Fruit fly (Drosophila melanogaster) whole organism, embryonic: ENCODE results near the gene CG12477.

Experiments used
- Atf-2 ChIP-seq: fragments of 200-800 bp; sonication (Bioruptor generic); optimal IDR thresholded peaks from 2 replicates; lab custom pipeline; 2016; ENCODE audit warnings: missing biosample characterization, missing genetic modification characterization
- BEAF-32 ChIP-seq: fragments of 200-800 bp; sonication (Bioruptor generic); optimal IDR thresholded peaks from 3 replicates; lab custom pipeline; 2017; ENCODE audit warnings: missing biosample characterization, missing genetic modification characterization, mild to moderate bottlenecking, moderate library complexity, missing genetic modification reagents
- Bgb ChIP-seq: fragments of 200-800 bp; sonication (Bioruptor generic); IDR thresholded peaks from 2 replicates; pipeline ENCODE4 v1.3.6; 2022; ENCODE audit warnings: missing biosample characterization, missing genetic modification characterization; ENCODE audit not compliant: partially characterized antibody
- CG11696 ChIP-seq: fragments of 200-800 bp; sonication (Bioruptor generic); IDR thresholded peaks from 2 replicates; pipeline ENCODE4 v1.3.6; 2022; ENCODE audit warnings: missing biosample characterization, missing genetic modification characterization
- CG1233 ChIP-seq: fragments of 200-800 bp; sonication (Bioruptor generic); optimal IDR thresholded peaks from 4 replicates; lab custom pipeline; 2018; ENCODE audit warnings: missing biosample characterization, mild to moderate bottlenecking, missing genetic modification characterization
- CG13296 ChIP-seq: fragments of 200-800 bp; sonication (Bioruptor generic); optimal IDR thresholded peaks from 3 replicates; lab custom pipeline; 2018; ENCODE audit warnings: missing biosample characterization, mild to moderate bottlenecking, missing genetic modification characterization
- CG13424 ChIP-seq: fragments of 200-800 bp; sonication (Bioruptor generic); optimal IDR thresholded peaks from 2 replicates; lab custom pipeline; 2019; ENCODE audit warnings: missing biosample characterization, mild to moderate bottlenecking, missing genetic modification characterization, moderate library complexity
- CG2712 ChIP-seq: fragments of 200-800 bp; optimal IDR thresholded peaks from 3 replicates; lab custom pipeline; 2019; ENCODE audit warnings: missing biosample characterization, mild to moderate bottlenecking, missing genetic modification characterization, moderate library complexity
- CG31224 ChIP-seq: fragments of 200-800 bp; sonication (Bioruptor generic); IDR thresholded peaks from 2 replicates; pipeline ENCODE4 v1.3.6; 2022; ENCODE audit warnings: missing biosample characterization, missing genetic modification characterization
- CG32767 ChIP-seq: fragments of 200-800 bp; sonication (Bioruptor generic); IDR thresholded peaks from 2 replicates; pipeline ENCODE4 v1.3.6; 2022; ENCODE audit warnings: missing biosample characterization, missing genetic modification characterization
- CG3847 ChIP-seq: fragments of 200-800 bp; sonication (Bioruptor generic); IDR thresholded peaks from 2 replicates; pipeline ENCODE4 v1.3.6; 2022; ENCODE audit warnings: missing biosample characterization, missing genetic modification characterization
- CG4730 ChIP-seq: fragments of 200-800 bp; sonication (Bioruptor generic); IDR thresholded peaks from 2 replicates; pipeline ENCODE4 v1.3.6; 2022; ENCODE audit warnings: missing biosample characterization, missing genetic modification characterization
- CG4854 ChIP-seq: fragments of 200-800 bp; sonication (Bioruptor generic); optimal IDR thresholded peaks from 2 replicates; lab custom pipeline; 2016; ENCODE audit warnings: missing biosample characterization, missing genetic modification characterization, inconsistent platforms
- CG6254 ChIP-seq: fragments of 200-800 bp; sonication (Bioruptor generic); optimal IDR thresholded peaks from 3 replicates; lab custom pipeline; 2017; ENCODE audit warnings: mild to moderate bottlenecking, missing biosample characterization, missing genetic modification reagents, missing genetic modification characterization
- CG6683 ChIP-seq: fragments of 200-800 bp; sonication (Bioruptor generic); optimal IDR thresholded peaks from 2 replicates; lab custom pipeline; 2017; ENCODE audit warnings: missing biosample characterization, mild to moderate bottlenecking, missing genetic modification characterization, missing genetic modification reagents
- CG6854 ChIP-seq: fragments of 200-800 bp; sonication (Bioruptor generic); optimal IDR thresholded peaks from 3 replicates; lab custom pipeline; 2017; ENCODE audit warnings: missing biosample characterization, mild to moderate bottlenecking, missing genetic modification characterization
- CG7839 ChIP-seq: fragments of 200-800 bp; sonication (Bioruptor generic); optimal IDR thresholded peaks from 3 replicates; lab custom pipeline; 2018; ENCODE audit warnings: missing biosample characterization, mild to moderate bottlenecking, missing genetic modification characterization, moderate library complexity
- CG8944 ChIP-seq: fragments of 200-800 bp; sonication (Bioruptor generic); optimal IDR thresholded peaks from 3 replicates; lab custom pipeline; 2016; ENCODE audit warnings: missing biosample characterization, missing genetic modification characterization
- Chrac-16 ChIP-seq: fragments of 200-800 bp; sonication (Bioruptor generic); optimal IDR thresholded peaks from 3 replicates; lab custom pipeline; 2016; ENCODE audit warnings: missing biosample characterization, missing genetic modification characterization
- D19A ChIP-seq: fragments of 200-800 bp; optimal IDR thresholded peaks from 3 replicates; lab custom pipeline; 2019; ENCODE audit warnings: missing biosample characterization, mild to moderate bottlenecking, missing genetic modification characterization, moderate library complexity
- Dad ChIP-seq: fragments of 200-800 bp; sonication (Bioruptor generic); optimal IDR thresholded peaks from 3 replicates; lab custom pipeline; 2016; ENCODE audit warnings: missing biosample characterization, missing genetic modification characterization
- Dbx ChIP-seq: fragments of 200-800 bp; sonication (Bioruptor generic); IDR thresholded peaks from 3 replicates; pipeline ENCODE4 v1.3.6; 2022; ENCODE audit warnings: missing biosample characterization, missing genetic modification characterization
- Dip2 ChIP-seq: fragments of 200-800 bp; sonication (Bioruptor generic); IDR thresholded peaks from 2 replicates; pipeline ENCODE4 v1.3.6; 2022; ENCODE audit warnings: missing biosample characterization, missing genetic modification characterization
- Hsf ChIP-seq: fragments of 200-800 bp; sonication (Bioruptor generic); optimal IDR thresholded peaks from 3 replicates; lab custom pipeline; 2016; ENCODE audit warnings: missing biosample characterization, missing genetic modification characterization
- MESR4 ChIP-seq: fragments of 200-800 bp; sonication (Bioruptor generic); optimal IDR thresholded peaks from 2 replicates; lab custom pipeline; 2018; ENCODE audit warnings: missing biosample characterization, mild to moderate bottlenecking, missing genetic modification characterization, moderate library complexity
- Meics ChIP-seq: fragments of 200-800 bp; sonication (Bioruptor generic); optimal IDR thresholded peaks from 2 replicates; lab custom pipeline; 2017; ENCODE audit warnings: missing biosample characterization, mild to moderate bottlenecking, missing genetic modification characterization
- Nf-YB ChIP-seq: fragments of 200-800 bp; sonication (Bioruptor generic); optimal IDR thresholded peaks from 3 replicates; lab custom pipeline; 2019; ENCODE audit warnings: missing biosample characterization, mild to moderate bottlenecking, missing genetic modification characterization, moderate library complexity
- Ravus ChIP-seq: fragments of 200-800 bp; sonication (Bioruptor generic); IDR thresholded peaks from 2 replicates; pipeline ENCODE4 v1.3.6; 2022; ENCODE audit warnings: missing biosample characterization, missing genetic modification characterization
- Side ChIP-seq: fragments of 200-800 bp; sonication (Bioruptor generic); optimal IDR thresholded peaks from 2 replicates; lab custom pipeline; 2016; ENCODE audit warnings: missing biosample characterization, missing genetic modification characterization
- Ssrp ChIP-seq: fragments of 200-800 bp; sonication (Bioruptor generic); optimal IDR thresholded peaks from 2 replicates; lab custom pipeline; 2018; ENCODE audit warnings: missing biosample characterization, mild to moderate bottlenecking, missing genetic modification characterization, moderate library complexity
- Stat92E ChIP-seq, 3 experiments: fragments of >200 bp in 2 of 3; fragments of 200-800 bp in 1 of 3; sonication (Bioruptor generic) in 1 of 3; optimal IDR thresholded peaks; 2 replicates each; lab custom pipeline; 2017 to 2019; ENCODE audit warnings: missing biosample characterization in 3 of 3, missing genetic modification characterization in 3 of 3, mild to moderate bottlenecking in 1 of 3, moderate library complexity in 1 of 3
- Trl ChIP-seq, 3 experiments: fragments of >200 bp in 2 of 3; fragments of 200-800 bp in 1 of 3; sonication (Bioruptor generic) in 1 of 3; optimal IDR thresholded peaks; 2 replicates in 1 of 3; 3 replicates in 2 of 3; lab custom pipeline; 2016 to 2017; ENCODE audit warnings: missing biosample characterization in 1 of 3, missing genetic modification characterization in 1 of 3
- Xbp1 ChIP-seq: fragments of 200-800 bp; sonication (Bioruptor generic); optimal IDR thresholded peaks from 3 replicates; lab custom pipeline; 2016; ENCODE audit warnings: missing biosample characterization, mild to moderate bottlenecking, missing genetic modification characterization
- al ChIP-seq: fragments of 200-800 bp; sonication (Bioruptor generic); IDR thresholded peaks from 2 replicates; pipeline ENCODE4 v1.3.6; 2022; ENCODE audit warnings: missing biosample characterization, missing genetic modification characterization
- amos ChIP-seq: fragments of 200-800 bp; sonication (Bioruptor generic); IDR thresholded peaks from 2 replicates; pipeline ENCODE4 v1.3.6; 2022; ENCODE audit warnings: missing biosample characterization, missing genetic modification characterization; ENCODE audit not compliant: partially characterized antibody
- ase ChIP-seq: fragments of 200-800 bp; sonication (Bioruptor generic); IDR thresholded peaks from 3 replicates; pipeline ENCODE4 v1.3.6; 2022; ENCODE audit warnings: missing biosample characterization, missing genetic modification characterization
- bab2 ChIP-seq: fragments of 200-800 bp; sonication (Bioruptor generic); optimal IDR thresholded peaks from 2 replicates; lab custom pipeline; 2016; ENCODE audit warnings: missing biosample characterization, missing genetic modification characterization
- bcd ChIP-seq: fragments of 200-800 bp; sonication (Bioruptor generic); optimal IDR thresholded peaks from 2 replicates; lab custom pipeline; 2017; ENCODE audit warnings: missing biosample characterization, mild to moderate bottlenecking, missing genetic modification characterization
- chif ChIP-seq, 2 experiments: fragments of 200-800 bp; sonication (Bioruptor generic); optimal IDR thresholded peaks; 3 replicates each; lab custom pipeline; 2016; ENCODE audit warnings: missing biosample characterization in 2 of 2, missing genetic modification characterization in 2 of 2
- dimm ChIP-seq: fragments of 200-800 bp; sonication (Bioruptor generic); IDR thresholded peaks from 2 replicates; pipeline ENCODE4 v1.3.6; 2022; ENCODE audit warnings: missing biosample characterization, missing genetic modification characterization
- dysf ChIP-seq: fragments of 200-800 bp; sonication (Bioruptor generic); IDR thresholded peaks from 3 replicates; pipeline ENCODE4 v1.3.6; 2022; ENCODE audit warnings: missing biosample characterization, missing genetic modification characterization
- en ChIP-seq: fragments of 200-800 bp; sonication (Bioruptor generic); optimal IDR thresholded peaks from 2 replicates; lab custom pipeline; 2016; ENCODE audit warnings: missing biosample characterization, missing genetic modification characterization
- ewg ChIP-seq: fragments of 200-800 bp; sonication (Bioruptor generic); optimal IDR thresholded peaks from 3 replicates; lab custom pipeline; 2017; ENCODE audit warnings: mild to moderate bottlenecking, missing biosample characterization, missing genetic modification reagents, missing genetic modification characterization
- fd64A ChIP-seq: fragments of 200-800 bp; sonication (Bioruptor generic); optimal IDR thresholded peaks from 3 replicates; lab custom pipeline; 2018; ENCODE audit warnings: missing biosample characterization, mild to moderate bottlenecking, missing genetic modification characterization
- gfzf ChIP-seq: fragments of 200-800 bp; sonication (Bioruptor generic); optimal IDR thresholded peaks from 2 replicates; lab custom pipeline; 2016; ENCODE audit warnings: missing biosample characterization, mild to moderate bottlenecking, missing genetic modification characterization, moderate library complexity
- ham ChIP-seq: fragments of 200-800 bp; sonication (Bioruptor generic); IDR thresholded peaks from 2 replicates; pipeline ENCODE4 v1.3.6; 2022; ENCODE audit warnings: missing biosample characterization, missing genetic modification characterization
- her ChIP-seq: fragments of 200-800 bp; sonication (Bioruptor generic); optimal IDR thresholded peaks from 2 replicates; lab custom pipeline; 2016; ENCODE audit warnings: missing biosample characterization, missing genetic modification characterization
- lilli ChIP-seq: fragments of 200-800 bp; sonication (Bioruptor generic); optimal IDR thresholded peaks from 3 replicates; lab custom pipeline; 2016; ENCODE audit warnings: missing biosample characterization, missing genetic modification characterization
- sim ChIP-seq: fragments of 200-800 bp; sonication (Bioruptor generic); IDR thresholded peaks from 2 replicates; pipeline ENCODE4 v1.3.6; 2022; ENCODE audit warnings: missing biosample characterization, missing genetic modification characterization
- sob ChIP-seq: fragments of 200-800 bp; sonication (Bioruptor generic); IDR thresholded peaks from 2 replicates; pipeline ENCODE4 v1.3.6; 2022; ENCODE audit warnings: missing biosample characterization, missing genetic modification characterization
- twi ChIP-seq: fragments of 200-800 bp; optimal IDR thresholded peaks from 2 replicates; lab custom pipeline; 2019; ENCODE audit warnings: missing biosample characterization, mild to moderate bottlenecking, missing genetic modification characterization, moderate library complexity

Gene CG12477

DNA sequence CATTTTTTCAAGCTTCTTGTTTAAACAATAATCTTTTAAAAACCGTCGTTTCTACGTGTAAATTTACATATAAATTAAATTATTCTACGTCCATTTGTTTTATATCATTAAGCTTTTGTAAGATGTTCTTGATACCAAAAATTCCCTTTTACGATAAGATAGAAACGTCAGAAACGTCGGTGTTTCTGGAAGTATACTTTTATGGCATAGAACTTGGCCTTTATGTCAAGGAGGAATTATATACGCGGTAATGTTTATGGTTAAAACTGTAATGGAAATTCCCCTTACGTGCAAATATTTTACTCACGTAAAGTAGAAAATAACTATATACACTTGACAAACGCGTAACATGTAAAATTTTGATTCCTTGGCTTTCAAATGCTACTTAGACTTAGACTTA lies 20.6 kb upstream of the CG12477 start (continued):
- no peak for TF ChIP-seq fd64A (GFP tag; lab: Kevin White, UChicago)
- no peak for TF ChIP-seq lilli
- TF ChIP-seq Stat92E (GFP tag; optimal IDR thresholded peaks at IDR 0.05; lab: Kevin White, UChicago), result no peak
- no peak for TF ChIP-seq ewg
- 0 out of 2 replicates have a peak, but pooled peaks have one; percentile 5 for TF ChIP-seq CG3847 (GFP tag; lab: Robert Waterston, UW)
- TF ChIP-seq MESR4, result no peak
- TF ChIP-seq Hsf (GFP tag; lab: Kevin White, UChicago), result peak; percentile 2
- TF ChIP-seq Dbx (GFP tag; lab: Robert Waterston, UW), result no peak
- TF ChIP-seq CG31224, result no peak
- no peak for TF ChIP-seq CG4730
- no peak for TF ChIP-seq CG13424 (tag; lab: Kevin White, UChicago)
- no peak for TF ChIP-seq Chrac-16 (GFP tag; lab: Kevin White, UChicago)
- no peak for TF ChIP-seq BEAF-32 (GFP tag; lab: Kevin White, UChicago)
- no peak for TF ChIP-seq ase (GFP tag; lab: Robert Waterston, UW)
- TF ChIP-seq en, result no peak
- TF ChIP-seq ham (GFP tag; lab: Robert Waterston, UW), result no peak
- TF ChIP-seq CG6854 (GFP tag; lab: Kevin White, UChicago), result no peak
- no peak for TF ChIP-seq CG11696 (GFP tag; lab: Robert Waterston, UW)
- TF ChIP-seq CG1233 (GFP tag; lab: Kevin White, UChicago), result no peak
- no peak for TF ChIP-seq sim (GFP tag; lab: Robert Waterston, UW)
- TF ChIP-seq dysf (GFP tag; lab: Robert Waterston, UW), result no peak
- no peak for TF ChIP-seq bcd (GFP tag; lab: Kevin White, UChicago)
- peak; percentile 7 for TF ChIP-seq Xbp1 (GFP tag; lab: Kevin White, UChicago)
- peak; percentile 2 for TF ChIP-seq CG4854 (GFP tag; lab: Kevin White, UChicago)
- TF ChIP-seq bab2, result no peak
- no peak for TF ChIP-seq Ssrp
- TF ChIP-seq CG6254 (GFP tag; lab: Kevin White, UChicago), result no peak
- TF ChIP-seq Dip2, result no peak
- no peak for TF ChIP-seq Ravus (GFP tag; lab: Robert Waterston, UW)
- no peak for TF ChIP-seq Nf-YB (GFP tag; lab: Kevin White, UChicago)
- TF ChIP-seq CG6683 (GFP tag; lab: Kevin White, UChicago), result no peak
- no peak for TF ChIP-seq Atf-2
- TF ChIP-seq CG13296 (GFP tag; lab: Kevin White, UChicago), result no peak
- no peak for TF ChIP-seq Trl (optimal IDR thresholded peaks at IDR 0.05; lab: Kevin White, UChicago)
- no peak for TF ChIP-seq Trl (GFP tag; optimal IDR thresholded peaks at IDR 0.05; lab: Kevin White, UChicago)
- no peak for TF ChIP-seq Side (GFP tag; lab: Kevin White, UChicago)
- TF ChIP-seq al, result no peak
- TF ChIP-seq twi (tag; lab: Kevin White, UChicago), result peak; percentile 4
- no peak for TF ChIP-seq CG32767 (GFP tag; lab: Robert Waterston, UW)
- TF ChIP-seq CG7839 (tag; lab: Kevin White, UChicago), result peak; percentile 10
- TF ChIP-seq gfzf, result peak; percentile 10
- TF ChIP-seq Bgb (GFP tag; lab: Robert Waterston, UW), result peak; percentile 79
- peak; percentile 29 for TF ChIP-seq CG2712 (tag; lab: Kevin White, UChicago)
- TF ChIP-seq chif (GFP tag; optimal IDR thresholded peaks at IDR 0.05; lab: Kevin White, UChicago), result no peak
- TF ChIP-seq Dad, result no peak
- no peak for TF ChIP-seq dimm
- no peak for TF ChIP-seq CG8944 (GFP tag; lab: Kevin White, UChicago)
- TF ChIP-seq amos (GFP tag; lab: Robert Waterston, UW), result peak; percentile 70
- TF ChIP-seq Meics (GFP tag; lab: Kevin White, UChicago), result no peak
- no peak for TF ChIP-seq D19A (tag; lab: Kevin White, UChicago)
- peak; percentile 19; the same call in 1 of the 2 replicates for TF ChIP-seq sob (GFP tag; lab: Robert Waterston, UW)
- no peak for TF ChIP-seq her (GFP tag; lab: Kevin White, UChicago)
